Fruit fly (Drosophila melanogaster): ENCODE measurements around the gene Ctr1C.

Ctr1C gene

dm6 chr3R:31006599-31006998 lies 42.5 kb upstream of the Ctr1C start:
- TF ChIP-seq CG4328 (GFP tag; optimal IDR thresholded peaks at IDR 0.05) (no peak), Scr (GFP tag; IDR thresholded peaks at IDR 0.05; ENCODE audit: partially characterized antibody) (no peak), psq (GFP tag; optimal IDR thresholded peaks at IDR 0.05) (no peak), CG1832 (GFP tag; optimal IDR thresholded peaks at IDR 0.05) (no peak), Doc3 (GFP tag; IDR thresholded peaks at IDR 0.05; ENCODE audit: partially characterized antibody) (no peak), mld (GFP tag; IDR thresholded peaks at IDR 0.05; ENCODE audit: partially characterized antibody) (no peak), CG12155 (GFP tag; optimal IDR thresholded peaks at IDR 0.05) (no peak), Gsc (GFP tag; IDR thresholded peaks at IDR 0.05) (no peak), jigr1 (GFP tag; IDR thresholded peaks at IDR 0.05) (no peak), CG13123 (GFP tag; optimal IDR thresholded peaks at IDR 0.05) (no peak), CG7963 (GFP tag; IDR thresholded peaks at IDR 0.05; ENCODE audit: partially characterized antibody) (no peak), Abd-B (GFP tag; optimal IDR thresholded peaks at IDR 0.05) (no peak), CG10654 (GFP tag; optimal IDR thresholded peaks at IDR 0.05) (no peak)

dm6 chr3R:30992357-30992756 lies 28.2 kb upstream of the Ctr1C start, which contains the start of gene CG31007:
TSS of gene CG31007 (minus strand) at chr3R:30992457.
- TF ChIP-seq CG32532 (GFP tag; IDR thresholded peaks at IDR 0.05) (no peak), pita (GFP tag; optimal IDR thresholded peaks at IDR 0.05) (no peak), CG7357 (GFP tag; IDR thresholded peaks at IDR 0.05) (no peak), amos (GFP tag; IDR thresholded peaks at IDR 0.05; ENCODE audit: partially characterized antibody) (no peak), CG4404 (GFP tag; IDR thresholded peaks at IDR 0.05) (no peak), CG31441 (GFP tag; IDR thresholded peaks at IDR 0.05) (no peak), lab (GFP tag; optimal IDR thresholded peaks at IDR 0.05) (no peak), ken (GFP tag; IDR thresholded peaks at IDR 0.05) (no peak), prd (optimal IDR thresholded peaks at IDR 0.05) (no peak), prd (GFP tag; IDR thresholded peaks at IDR 0.05) (no peak), ems (GFP tag; optimal IDR thresholded peaks at IDR 0.05) (no peak), CG6791 (GFP tag; IDR thresholded peaks at IDR 0.05; ENCODE audit: partially characterized antibody) (no peak), run (tag; optimal IDR thresholded peaks at IDR 0.05) (no peak), CG15696 (tag; optimal IDR thresholded peaks at IDR 0.05) (no peak), CG4707 (GFP tag; optimal IDR thresholded peaks at IDR 0.05) (no peak), sim (GFP tag; IDR thresholded peaks at IDR 0.05) (no peak), schlank (tag; optimal IDR thresholded peaks at IDR 0.05) (no peak), D (optimal IDR thresholded peaks at IDR 0.05) (no peak), D (GFP tag; optimal IDR thresholded peaks at IDR 0.05) (no peak), CG4617 (GFP tag; optimal IDR thresholded peaks at IDR 0.05; ENCODE audit: borderline replicate concordance) (no peak)

dm6 chr3R:30989948-30990347 lies 25.8 kb upstream of the Ctr1C start, which contains the start of gene CG31008:
TSS of gene CG31008 (minus strand) at chr3R:30990006.
- peak; percentile 59 for TF ChIP-seq CTCF (GFP tag; optimal IDR thresholded peaks at IDR 0.05)
- no peak for TF ChIP-seq CG12299 (tag; optimal IDR thresholded peaks at IDR 0.05)
- TF ChIP-seq jing (GFP tag; optimal IDR thresholded peaks at IDR 0.05), result no peak

dm6 chr3R:30959400-30959799 lies 4.7 kb downstream of the Ctr1C start, which contains the start of gene CG15548:
TSS of gene CG15548 (plus strand) at chr3R:30959700.
- no peak for TF ChIP-seq pzg (GFP tag; optimal IDR thresholded peaks at IDR 0.05)
- TF ChIP-seq corto (GFP tag; optimal IDR thresholded peaks at IDR 0.05), result no peak
- TF ChIP-seq CG6854 (GFP tag; optimal IDR thresholded peaks at IDR 0.05), result no peak
- TF ChIP-seq CG32532 (GFP tag; IDR thresholded peaks at IDR 0.05), result no peak
- TF ChIP-seq z (GFP tag; IDR thresholded peaks at IDR 0.05), result no peak
- TF ChIP-seq hth (optimal IDR thresholded peaks at IDR 0.05), result no peak
- no peak for TF ChIP-seq CG18262 (tag; optimal IDR thresholded peaks at IDR 0.05)
- no peak for TF ChIP-seq CG8359 (GFP tag; optimal IDR thresholded peaks at IDR 0.05; ENCODE audit: borderline replicate concordance)
- TF ChIP-seq Usf (GFP tag; optimal IDR thresholded peaks at IDR 0.05), result no peak
- no peak for TF ChIP-seq Chrac-16 (GFP tag; optimal IDR thresholded peaks at IDR 0.05)
- no peak for TF ChIP-seq seq (GFP tag; IDR thresholded peaks at IDR 0.05)
- no peak for TF ChIP-seq cad (GFP tag; optimal IDR thresholded peaks at IDR 0.05)
- TF ChIP-seq CG14441 (GFP tag; IDR thresholded peaks at IDR 0.05), result no peak
- TF ChIP-seq CG12219 (GFP tag; optimal IDR thresholded peaks at IDR 0.05), result no peak
- TF ChIP-seq CG9817 (tag; optimal IDR thresholded peaks at IDR 0.05), result no peak

Measured in whole organism, embryonic.